Worm (Caenorhabditis elegans): ENCODE data around the gene nos-3.

ce11 chrII:9797664-9798063, 51.5 kb downstream of the nos-3 start, which contains the start of gene cyp-13A4:
- TF ChIP-seq daf-8 (GFP tag; IDR thresholded peaks at IDR 0.05): no peak
- TF ChIP-seq nhr-28 (tag; optimal IDR thresholded peaks at IDR 0.05): peak; percentile 58
- TF ChIP-seq nhr-237 (tag; optimal IDR thresholded peaks at IDR 0.05): no peak
- no peak for TF ChIP-seq hif-1 (tag; optimal IDR thresholded peaks at IDR 0.05)
- TF ChIP-seq nhr-102 (tag; optimal IDR thresholded peaks at IDR 0.05): peak; percentile 13
- no peak for TF ChIP-seq aha-1 (tag)
- no peak for TF ChIP-seq nhr-41 (GFP tag; IDR thresholded peaks at IDR 0.05)
- TF ChIP-seq zag-1 (tag; optimal IDR thresholded peaks at IDR 0.05): no peak
- TF ChIP-seq zfp-3 (GFP tag; conservative IDR thresholded peaks at IDR 0.05): no peak
- TF ChIP-seq mdl-1 (tag; optimal IDR thresholded peaks at IDR 0.05): no peak
- TF ChIP-seq ceh-28 (tag; optimal IDR thresholded peaks at IDR 0.05): no peak
- TF ChIP-seq lin-13 (GFP tag; optimal IDR thresholded peaks at IDR 0.05): no peak
- TF ChIP-seq unc-62 (GFP tag; optimal IDR thresholded peaks at IDR 0.05 in 1 of 2): peak in 1 of 2 experiments; percentile 29
- TF ChIP-seq unc-62 (tag; optimal IDR thresholded peaks at IDR 0.05): no peak
- TF ChIP-seq R02D3.7 (tag; optimal IDR thresholded peaks at IDR 0.05): no peak
